Fruit fly (Drosophila melanogaster): ENCODE results near the gene CG15202.

Gene CG15202

DNA sequence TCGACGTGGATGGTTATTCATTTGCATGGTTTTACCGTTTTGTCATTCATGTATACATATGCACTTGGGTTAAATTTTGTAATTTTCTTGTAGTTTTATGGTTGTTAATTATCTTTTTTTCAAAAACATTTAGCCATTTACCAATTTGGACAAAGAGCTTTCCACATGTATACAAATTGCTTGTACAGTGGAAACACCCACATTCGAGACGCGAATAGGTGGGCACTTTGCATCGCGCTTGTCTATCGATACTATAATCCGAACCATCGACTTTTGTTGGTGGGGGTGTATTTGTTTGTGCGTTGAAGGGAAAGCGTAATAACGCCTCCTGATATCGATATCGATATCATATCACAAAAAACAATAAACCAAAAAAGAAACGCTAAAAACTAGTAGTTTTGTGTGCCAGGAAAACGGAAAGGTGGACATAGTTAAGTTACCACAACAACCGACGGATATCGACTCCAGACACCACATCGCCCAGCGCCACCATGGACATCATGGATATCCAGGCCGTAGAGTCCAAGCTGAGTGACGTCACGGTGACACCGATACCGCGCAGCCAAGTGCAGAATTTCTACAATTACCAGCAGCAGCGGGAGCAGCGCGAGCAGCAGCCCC lies 4.7 kb upstream of the CG15202 start, which contains the start of gene CDK2AP1 (continued):
- TF ChIP-seq tna (GFP tag; IDR thresholded peaks at IDR 0.05; ENCODE audit: partially characterized antibody) (peak; percentile 81; the same call in 1 of the 2 replicates), cwo (GFP tag; optimal IDR thresholded peaks at IDR 0.05) (no peak), ATbp (GFP tag; optimal IDR thresholded peaks at IDR 0.05) (no peak), Antp (GFP tag; optimal IDR thresholded peaks at IDR 0.05) (peak; percentile 36), hth (optimal IDR thresholded peaks at IDR 0.05) (no peak), trh (GFP tag; optimal IDR thresholded peaks at IDR 0.05) (no peak), ems (GFP tag; optimal IDR thresholded peaks at IDR 0.05) (no peak), Atf3 (GFP tag; optimal IDR thresholded peaks at IDR 0.05) (peak; percentile 48), Oli (tag; optimal IDR thresholded peaks at IDR 0.05) (no peak), CG10209 (GFP tag; optimal IDR thresholded peaks at IDR 0.05) (no peak), CG15269 (tag; optimal IDR thresholded peaks at IDR 0.05) (peak; percentile 24), CG13894 (tag; optimal IDR thresholded peaks at IDR 0.05) (peak; percentile 31), Doc3 (GFP tag; IDR thresholded peaks at IDR 0.05; ENCODE audit: partially characterized antibody) (no peak; the same call in 2 of the 3 replicates), Lim3 (GFP tag; IDR thresholded peaks at IDR 0.05) (no peak), CG16813 (GFP tag; IDR thresholded peaks at IDR 0.05; ENCODE audit: partially characterized antibody) (peak; percentile 77), CG8388 (GFP tag; optimal IDR thresholded peaks at IDR 0.05) (no peak), ap (GFP tag; IDR thresholded peaks at IDR 0.05) (no peak), Side (GFP tag; optimal IDR thresholded peaks at IDR 0.05) (peak; percentile 13), mam (GFP tag; optimal IDR thresholded peaks at IDR 0.05) (peak; percentile 60), usp (GFP tag; optimal IDR thresholded peaks at IDR 0.05) (no peak), CG9797 (GFP tag; optimal IDR thresholded peaks at IDR 0.05) (no peak), Lpt (GFP tag; optimal IDR thresholded peaks at IDR 0.05) (no peak), CHES-1-like (GFP tag; optimal IDR thresholded peaks at IDR 0.05) (peak; percentile 13), hbn (GFP tag; IDR thresholded peaks at IDR 0.05; ENCODE audit: partially characterized antibody) (peak; percentile 56; the same call in 1 of the 2 replicates), CG33557 (GFP tag; optimal IDR thresholded peaks at IDR 0.05) (no peak), emc (GFP tag; optimal IDR thresholded peaks at IDR 0.05) (peak; percentile 21), chinmo (GFP tag; IDR thresholded peaks at IDR 0.05; ENCODE audit: partially characterized antibody) (peak; percentile 57; the same call in 1 of the 4 replicates), CG11723 (GFP tag; optimal IDR thresholded peaks at IDR 0.05) (no peak), dmrt11E (tag; optimal IDR thresholded peaks at IDR 0.05) (peak; percentile 12), chn (GFP tag; optimal IDR thresholded peaks at IDR 0.05) (peak; percentile 49), Dref (GFP tag; IDR thresholded peaks at IDR 0.05) (peak; percentile 89), sc (optimal IDR thresholded peaks at IDR 0.05) (no peak), sc (GFP tag; optimal IDR thresholded peaks at IDR 0.05) (no peak), CG2199 (GFP tag; IDR thresholded peaks at IDR 0.05) (no peak), sug (tag; optimal IDR thresholded peaks at IDR 0.05) (peak; percentile 66), fd64A (GFP tag; optimal IDR thresholded peaks at IDR 0.05) (no peak), sens-2 (GFP tag; IDR thresholded peaks at IDR 0.05) (no peak), Myb (GFP tag; optimal IDR thresholded peaks at IDR 0.05) (peak; percentile 57), caup (GFP tag; optimal IDR thresholded peaks at IDR 0.05; ENCODE audit: severe bottlenecking) (no peak), MESR4 (GFP tag; optimal IDR thresholded peaks at IDR 0.05) (peak; percentile 88), MBD-R2 (GFP tag; IDR thresholded peaks at IDR 0.05) (peak; percentile 41; the same call in 1 of the 2 replicates), grau (tag; optimal IDR thresholded peaks at IDR 0.05) (peak; percentile 33), HLH54F (GFP tag; optimal IDR thresholded peaks at IDR 0.05) (peak; percentile 42), Blimp-1 (GFP tag; optimal IDR thresholded peaks at IDR 0.05) (peak; percentile 8), klu (GFP tag; IDR thresholded peaks at IDR 0.05) (peak; percentile 40; the same call in 1 of the 2 replicates), Hey (tag; optimal IDR thresholded peaks at IDR 0.05) (no peak), Taf1 (GFP tag; IDR thresholded peaks at IDR 0.05) (no peak), CG14050 (GFP tag; IDR thresholded peaks at IDR 0.05) (no peak), CG12155 (GFP tag; optimal IDR thresholded peaks at IDR 0.05) (no peak), CG13424 (tag; optimal IDR thresholded peaks at IDR 0.05) (no peak)

Measured in whole organism, embryonic.